Worm (Caenorhabditis elegans) whole organism, L4/young adult: Measurements from ENCODE around the gene C25F9.15.

Experiments used
- W03F9.2 ChIP-seq: fragments of 150-350 bp; optimal IDR thresholded peaks from 2 replicates; lab custom pipeline; 2014; ENCODE audit warnings: missing biosample characterization, missing genetic modification characterization
- dao-5 ChIP-seq: sonication (generic microtip); optimal IDR thresholded peaks from 2 replicates; lab custom pipeline; 2016; ENCODE audit warnings: missing genotype, missing genetic modification characterization, moderate library complexity, missing compliant biosample characterization

DNA sequence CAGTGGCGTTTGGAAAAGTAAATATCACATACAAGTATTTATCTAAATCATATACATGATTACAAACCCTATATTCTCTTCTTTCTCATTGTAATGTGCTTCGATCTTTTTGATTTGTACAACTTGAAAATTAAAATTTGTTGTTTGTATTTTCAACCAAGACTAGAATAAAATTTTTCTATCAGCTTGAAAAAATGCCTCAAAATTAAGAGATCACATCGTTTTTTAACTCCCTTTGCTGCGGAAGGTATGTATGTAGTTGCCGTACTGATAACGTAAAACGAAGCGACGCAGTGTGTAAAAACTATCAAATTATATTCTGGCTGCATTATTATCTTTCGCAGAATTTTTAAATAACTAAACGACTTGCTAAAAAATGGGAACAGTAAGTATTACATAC is at the start of gene C25F9.15:
- TF ChIP-seq dao-5 (tag; lab: Kevin White, UChicago), result no peak
- no peak for TF ChIP-seq W03F9.2 (tag; lab: Kevin White, UChicago)
